Worm (Caenorhabditis elegans) whole organism, late embryonic: ENCODE measurements around the gene scvp-1.

ENCODE experiments used
- ceh-14 ChIP-seq: sonication (generic microtip); optimal IDR thresholded peaks from 2 replicates; lab custom pipeline; 2016; ENCODE audit warnings: missing genotype, missing genetic modification characterization, missing compliant biosample characterization
- nhr-11 ChIP-seq: fragments of 150-350 bp; optimal IDR thresholded peaks from 2 replicates; lab custom pipeline; 2014; ENCODE audit warnings: missing biosample characterization, missing genetic modification characterization
- sdc-2 ChIP-seq: sonication (generic microtip); optimal IDR thresholded peaks from 2 replicates; lab custom pipeline; 2016; ENCODE audit warnings: missing genotype, missing genetic modification characterization, missing compliant biosample characterization
- tbx-2 ChIP-seq: sonication (generic microtip); optimal IDR thresholded peaks from 2 replicates; lab custom pipeline; 2016; ENCODE audit warnings: missing genetic modification characterization, missing compliant biosample characterization

ce11 chrV:10889774-10890173, 41.3 kb downstream of the scvp-1 start:
- TF ChIP-seq tbx-2 (tag; lab: Kevin White, UChicago) (no peak), sdc-2 (tag; lab: Kevin White, UChicago) (no peak), nhr-11 (tag; lab: Kevin White, UChicago) (no peak), ceh-14 (no peak)
